Fruit fly (Drosophila melanogaster) whole organism, embryonic: ENCODE measurements around the gene Crg-1.

Source experiments
- Ada2b ChIP-seq: fragments of 200-800 bp; sonication (Bioruptor generic); IDR thresholded peaks from 2 replicates; pipeline ENCODE4 v1.3.6; 2022; ENCODE audit warnings: missing biosample characterization, missing genetic modification characterization
- BtbVII ChIP-seq: fragments of 200-800 bp; sonication (Bioruptor generic); optimal IDR thresholded peaks from 3 replicates; lab custom pipeline; 2017; ENCODE audit warnings: missing biosample characterization, mild to moderate bottlenecking, missing genetic modification characterization
- C15 ChIP-seq: fragments of 200-800 bp; sonication (Bioruptor generic); IDR thresholded peaks from 3 replicates; pipeline ENCODE4 v1.3.6; 2022; ENCODE audit warnings: missing biosample characterization, missing genetic modification characterization
- CG11247 ChIP-seq: fragments of 200-800 bp; sonication (Bioruptor generic); IDR thresholded peaks from 2 replicates; pipeline ENCODE4 v1.3.6; 2022; ENCODE audit warnings: missing biosample characterization, missing genetic modification characterization
- CG11504 ChIP-seq: fragments of 200-800 bp; sonication (Bioruptor generic); optimal IDR thresholded peaks from 3 replicates; lab custom pipeline; 2019; ENCODE audit warnings: missing biosample characterization, mild to moderate bottlenecking, missing genetic modification characterization, moderate library complexity
- CG12744 ChIP-seq: fragments of 200-800 bp; sonication (Bioruptor generic); optimal IDR thresholded peaks from 2 replicates; lab custom pipeline; 2016; ENCODE audit warnings: missing biosample characterization, missing genetic modification characterization
- CG12769 ChIP-seq: fragments of 200-800 bp; sonication (Bioruptor generic); optimal IDR thresholded peaks from 2 replicates; lab custom pipeline; 2019; ENCODE audit warnings: missing biosample characterization, mild to moderate bottlenecking, missing genetic modification characterization, moderate library complexity
- CG15269 ChIP-seq: fragments of 200-800 bp; sonication (Bioruptor generic); optimal IDR thresholded peaks from 2 replicates; lab custom pipeline; 2018; ENCODE audit warnings: missing biosample characterization, mild to moderate bottlenecking, missing genetic modification characterization, moderate library complexity
- CG16863 ChIP-seq: fragments of 200-800 bp; sonication (Bioruptor generic); optimal IDR thresholded peaks from 3 replicates; lab custom pipeline; 2016; ENCODE audit warnings: missing biosample characterization, missing genetic modification characterization
- CG17829 ChIP-seq: fragments of 200-800 bp; optimal IDR thresholded peaks from 2 replicates; lab custom pipeline; 2019; ENCODE audit warnings: missing biosample characterization, mild to moderate bottlenecking, missing genetic modification characterization, moderate library complexity
- CG2199 ChIP-seq: fragments of 200-800 bp; sonication (Bioruptor generic); IDR thresholded peaks from 3 replicates; pipeline ENCODE4 v1.3.6; 2022; ENCODE audit warnings: missing biosample characterization, missing genetic modification characterization
- CG2202 ChIP-seq: fragments of 200-800 bp; sonication (Bioruptor generic); optimal IDR thresholded peaks from 2 replicates; lab custom pipeline; 2018; ENCODE audit warnings: missing biosample characterization, mild to moderate bottlenecking, missing genetic modification characterization
- CG2875 ChIP-seq: fragments of 200-800 bp; sonication (Bioruptor generic); optimal IDR thresholded peaks from 2 replicates; lab custom pipeline; 2017; ENCODE audit warnings: missing biosample characterization, mild to moderate bottlenecking, missing genetic modification characterization, missing genetic modification reagents
- CG31388 ChIP-seq: fragments of 200-800 bp; sonication (Bioruptor generic); optimal IDR thresholded peaks from 2 replicates; lab custom pipeline; 2016; ENCODE audit warnings: missing biosample characterization, missing genetic modification characterization
- CG33213 ChIP-seq: fragments of 200-800 bp; sonication (Bioruptor generic); optimal IDR thresholded peaks from 3 replicates; lab custom pipeline; 2016; ENCODE audit warnings: missing biosample characterization, missing genetic modification characterization
- CG3847 ChIP-seq: fragments of 200-800 bp; sonication (Bioruptor generic); IDR thresholded peaks from 2 replicates; pipeline ENCODE4 v1.3.6; 2022; ENCODE audit warnings: missing biosample characterization, missing genetic modification characterization
- CG4328 ChIP-seq: fragments of 200-800 bp; sonication (Bioruptor generic); optimal IDR thresholded peaks from 3 replicates; lab custom pipeline; 2017; ENCODE audit warnings: missing biosample characterization, missing genetic modification reagents, missing genetic modification characterization
- CG4854 ChIP-seq: fragments of 200-800 bp; sonication (Bioruptor generic); optimal IDR thresholded peaks from 2 replicates; lab custom pipeline; 2016; ENCODE audit warnings: missing biosample characterization, missing genetic modification characterization, inconsistent platforms
- CG7928 ChIP-seq: fragments of 200-800 bp; sonication (Bioruptor generic); optimal IDR thresholded peaks from 2 replicates; lab custom pipeline; 2017; ENCODE audit warnings: missing biosample characterization, mild to moderate bottlenecking, missing genetic modification characterization
- D19B ChIP-seq: fragments of 200-800 bp; sonication (Bioruptor generic); optimal IDR thresholded peaks from 2 replicates; lab custom pipeline; 2017; ENCODE audit warnings: missing biosample characterization, mild to moderate bottlenecking, missing genetic modification characterization
- Dfd ChIP-seq, 2 experiments: fragments of >200 bp; optimal IDR thresholded peaks; 2 replicates each; lab custom pipeline; 2017; ENCODE audit warnings: missing biosample characterization in 2 of 2, missing genetic modification characterization in 2 of 2
- Dref ChIP-seq: fragments of 200-800 bp; sonication (Bioruptor generic); IDR thresholded peaks from 2 replicates; pipeline ENCODE4 v1.3.6; 2022; ENCODE audit warnings: missing biosample characterization, missing genetic modification characterization
- Ets97D ChIP-seq: fragments of 200-800 bp; sonication (Bioruptor generic); optimal IDR thresholded peaks from 3 replicates; lab custom pipeline; 2016; ENCODE audit warnings: missing biosample characterization, missing genetic modification characterization
- Fer2 ChIP-seq: fragments of 200-800 bp; sonication (Bioruptor generic); optimal IDR thresholded peaks from 2 replicates; lab custom pipeline; 2018; ENCODE audit warnings: missing biosample characterization, mild to moderate bottlenecking, missing genetic modification characterization, moderate library complexity
- GATAe ChIP-seq: fragments of 200-800 bp; sonication (Bioruptor generic); conservative IDR thresholded peaks from 2 replicates; pipeline ENCODE4 v1.3.6; 2022; ENCODE audit warnings: missing biosample characterization, missing genetic modification characterization
- HLHmδ ChIP-seq: fragments of 200-800 bp; sonication (Bioruptor generic); optimal IDR thresholded peaks from 2 replicates; lab custom pipeline; 2018; ENCODE audit warnings: missing biosample characterization, mild to moderate bottlenecking, missing genetic modification characterization, moderate library complexity
- Hr3 ChIP-seq: fragments of 200-800 bp; sonication (Bioruptor generic); optimal IDR thresholded peaks from 3 replicates; lab custom pipeline; 2016; ENCODE audit warnings: missing biosample characterization, missing genetic modification characterization
- Kr ChIP-seq: fragments of 200-800 bp; sonication (Bioruptor generic); optimal IDR thresholded peaks from 2 replicates; lab custom pipeline; 2017; ENCODE audit warnings: missing biosample characterization, mild to moderate bottlenecking, missing genetic modification characterization
- Lhr ChIP-seq: fragments of 200-800 bp; sonication (Bioruptor generic); optimal IDR thresholded peaks from 3 replicates; lab custom pipeline; 2017; ENCODE audit warnings: mild to moderate bottlenecking, missing biosample characterization, missing genetic modification reagents, missing genetic modification characterization
- MESR4 ChIP-seq: fragments of 200-800 bp; sonication (Bioruptor generic); optimal IDR thresholded peaks from 2 replicates; lab custom pipeline; 2018; ENCODE audit warnings: missing biosample characterization, mild to moderate bottlenecking, missing genetic modification characterization, moderate library complexity
- Med ChIP-seq: fragments of 200-800 bp; sonication (Bioruptor generic); peaks from one replicate; lab custom pipeline; 2016; ENCODE audit warnings: missing biosample characterization, missing genetic modification characterization, mild to moderate bottlenecking, inconsistent platforms, moderate library complexity
- Meics ChIP-seq: fragments of 200-800 bp; sonication (Bioruptor generic); optimal IDR thresholded peaks from 2 replicates; lab custom pipeline; 2017; ENCODE audit warnings: missing biosample characterization, mild to moderate bottlenecking, missing genetic modification characterization
- YL-1 ChIP-seq: fragments of 200-800 bp; sonication (Bioruptor generic); optimal IDR thresholded peaks from 3 replicates; lab custom pipeline; 2017; ENCODE audit warnings: missing biosample characterization, mild to moderate bottlenecking, missing genetic modification characterization
- ase ChIP-seq: fragments of 200-800 bp; sonication (Bioruptor generic); IDR thresholded peaks from 3 replicates; pipeline ENCODE4 v1.3.6; 2022; ENCODE audit warnings: missing biosample characterization, missing genetic modification characterization
- bab2 ChIP-seq: fragments of 200-800 bp; sonication (Bioruptor generic); optimal IDR thresholded peaks from 2 replicates; lab custom pipeline; 2016; ENCODE audit warnings: missing biosample characterization, missing genetic modification characterization
- btn ChIP-seq: fragments of 200-800 bp; sonication (Bioruptor generic); optimal IDR thresholded peaks from 2 replicates; lab custom pipeline; 2016; ENCODE audit warnings: missing biosample characterization, missing genetic modification characterization
- chm ChIP-seq: fragments of 200-800 bp; sonication (Bioruptor generic); IDR thresholded peaks from 2 replicates; pipeline ENCODE4 v1.3.6; 2022; ENCODE audit warnings: missing biosample characterization, missing genetic modification characterization
- ewg ChIP-seq: fragments of 200-800 bp; sonication (Bioruptor generic); optimal IDR thresholded peaks from 3 replicates; lab custom pipeline; 2017; ENCODE audit warnings: mild to moderate bottlenecking, missing biosample characterization, missing genetic modification reagents, missing genetic modification characterization
- exex ChIP-seq: fragments of 200-800 bp; sonication (Bioruptor generic); optimal IDR thresholded peaks from 4 replicates; lab custom pipeline; 2018; ENCODE audit warnings: missing biosample characterization, mild to moderate bottlenecking, missing genetic modification characterization, moderate library complexity
- fru ChIP-seq: fragments of >200 bp; optimal IDR thresholded peaks from 2 replicates; lab custom pipeline; 2017
- jigr1 ChIP-seq: fragments of 200-800 bp; sonication (Bioruptor generic); IDR thresholded peaks from 3 replicates; pipeline ENCODE4 v1.3.6; 2022; ENCODE audit warnings: missing biosample characterization, missing genetic modification characterization
- kay ChIP-seq: fragments of 200-800 bp; sonication (Bioruptor generic); optimal IDR thresholded peaks from 2 replicates; lab custom pipeline; 2016; ENCODE audit warnings: missing biosample characterization, missing genetic modification characterization
- onecut ChIP-seq: fragments of 200-800 bp; sonication (Bioruptor generic); IDR thresholded peaks from 2 replicates; pipeline ENCODE4 v1.3.6; 2022; ENCODE audit warnings: missing biosample characterization, missing genetic modification characterization
- pita ChIP-seq: fragments of 200-800 bp; sonication (Bioruptor generic); optimal IDR thresholded peaks from 2 replicates; lab custom pipeline; 2017; ENCODE audit warnings: missing biosample characterization, mild to moderate bottlenecking, missing genetic modification characterization
- prd ChIP-seq, 3 experiments: fragments of >200 bp in 2 of 3; fragments of 200-800 bp in 1 of 3; sonication (Bioruptor generic) in 1 of 3; optimal IDR thresholded peaks in 2 of 3; IDR thresholded peaks in 1 of 3; 2 replicates in 2 of 3; 3 replicates in 1 of 3; pipeline versions ENCODE4 v1.3.6 to Lab custom; 2017 to 2022; ENCODE audit warnings: missing biosample characterization in 1 of 3, missing genetic modification characterization in 1 of 3
- scrt ChIP-seq: fragments of 200-800 bp; sonication (Bioruptor generic); optimal IDR thresholded peaks from 2 replicates; lab custom pipeline; 2018; ENCODE audit warnings: missing biosample characterization, mild to moderate bottlenecking, missing genetic modification characterization, moderate library complexity
- sima ChIP-seq: fragments of 200-800 bp; sonication (Bioruptor generic); optimal IDR thresholded peaks from 2 replicates; lab custom pipeline; 2016; ENCODE audit warnings: missing biosample characterization, missing genetic modification characterization
- stwl ChIP-seq: fragments of 200-800 bp; sonication (Bioruptor generic); optimal IDR thresholded peaks from 3 replicates; lab custom pipeline; 2018; ENCODE audit warnings: missing biosample characterization, mild to moderate bottlenecking, missing genetic modification characterization, moderate library complexity
- unpg ChIP-seq: fragments of 200-800 bp; sonication (Bioruptor generic); optimal IDR thresholded peaks from 3 replicates; lab custom pipeline; 2018; ENCODE audit warnings: missing biosample characterization, mild to moderate bottlenecking, missing genetic modification characterization, moderate library complexity
- vfl ChIP-seq: fragments of 200-800 bp; sonication (Bioruptor generic); optimal IDR thresholded peaks from 2 replicates; lab custom pipeline; 2016; ENCODE audit warnings: missing biosample characterization, missing genetic modification characterization
- wdn ChIP-seq: fragments of 200-800 bp; sonication (Bioruptor generic); IDR thresholded peaks from 2 replicates; pipeline ENCODE4 v1.3.6; 2022; ENCODE audit warnings: missing biosample characterization, missing genetic modification characterization

Crg-1 gene

DNA sequence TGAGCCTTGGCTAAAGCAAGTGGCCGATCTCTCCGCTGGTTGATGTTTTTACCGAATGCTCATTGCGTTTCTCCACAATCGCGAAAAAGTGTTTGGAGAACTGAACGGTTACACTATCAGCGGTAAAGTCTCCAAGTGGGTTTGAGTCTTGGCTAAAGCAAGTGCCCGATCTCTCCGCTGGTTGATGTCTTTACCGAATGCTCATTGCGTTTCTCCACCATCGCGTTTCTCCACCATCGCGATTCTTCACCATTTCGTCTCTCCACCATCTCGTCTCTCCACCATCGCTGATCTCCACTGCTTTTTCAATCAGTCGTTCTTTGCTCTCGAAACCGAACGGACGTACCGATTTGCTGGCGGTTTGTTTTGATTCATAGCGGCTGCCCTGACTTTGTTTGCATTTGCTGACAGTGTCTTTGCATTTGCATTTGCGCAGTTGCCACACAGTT lies 18.3 kb downstream of the Crg-1 start, which contains the start of gene ec (continued):
- no peak for TF ChIP-seq Dfd (GFP tag; optimal IDR thresholded peaks at IDR 0.05; lab: Kevin White, UChicago)
- no peak for TF ChIP-seq GATAe (GFP tag; lab: Robert Waterston, UW)
- TF ChIP-seq CG4328 (GFP tag; lab: Kevin White, UChicago), result no peak
- TF ChIP-seq Ada2b (GFP tag; lab: Robert Waterston, UW), result no peak
- TF ChIP-seq CG2875 (GFP tag; lab: Kevin White, UChicago), result no peak
- peak; percentile 38 for TF ChIP-seq CG12769 (tag; lab: Kevin White, UChicago)
- no peak for TF ChIP-seq CG12744 (GFP tag; lab: Kevin White, UChicago)
- TF ChIP-seq CG2202 (tag; lab: Kevin White, UChicago), result no peak
- no peak for TF ChIP-seq exex
- peak; percentile 19 for TF ChIP-seq scrt (GFP tag; lab: Kevin White, UChicago)
- TF ChIP-seq CG11504 (tag; lab: Kevin White, UChicago), result peak; percentile 26
- peak; percentile 99 for TF ChIP-seq pita (GFP tag; lab: Kevin White, UChicago)
- TF ChIP-seq D19B (GFP tag; lab: Kevin White, UChicago), result no peak
- no peak for TF ChIP-seq unpg (GFP tag; lab: Kevin White, UChicago)
- no peak for TF ChIP-seq kay (GFP tag; lab: Kevin White, UChicago)
- no peak for TF ChIP-seq Fer2
- TF ChIP-seq Kr (GFP tag; lab: Kevin White, UChicago), result no peak
- no peak for TF ChIP-seq vfl (GFP tag; lab: Kevin White, UChicago)
- no peak for TF ChIP-seq sima (GFP tag; lab: Kevin White, UChicago)
- TF ChIP-seq jigr1 (GFP tag; lab: Robert Waterston, UW), result no peak
- no peak for TF ChIP-seq C15 (GFP tag; lab: Robert Waterston, UW)
- 0 out of 3 replicates have a peak, but pooled peaks have one; percentile 33 for TF ChIP-seq CG2199
- TF ChIP-seq Ets97D, result peak; percentile 84
- no peak for TF ChIP-seq Hr3 (GFP tag; lab: Kevin White, UChicago)
- TF ChIP-seq chm (GFP tag; lab: Robert Waterston, UW), result peak; percentile 84
- TF ChIP-seq stwl, result peak; percentile 54
- TF ChIP-seq CG15269 (tag; lab: Kevin White, UChicago), result peak; percentile 29
- peak; percentile 24 for TF ChIP-seq Meics (GFP tag; lab: Kevin White, UChicago)
- peak; percentile 2 for TF ChIP-seq MESR4 (GFP tag; lab: Kevin White, UChicago)
- no peak for TF ChIP-seq ewg (GFP tag; lab: Kevin White, UChicago)
- no peak for TF ChIP-seq prd (optimal IDR thresholded peaks at IDR 0.05; lab: Kevin White, UChicago)
- TF ChIP-seq prd (GFP tag; IDR thresholded peaks at IDR 0.05; lab: Robert Waterston, UW), result 0 out of 3 replicates have a peak, but pooled peaks have one; percentile 24
- TF ChIP-seq BtbVII (GFP tag; lab: Kevin White, UChicago), result peak; percentile 42
- TF ChIP-seq YL-1 (GFP tag; lab: Kevin White, UChicago), result no peak
- TF ChIP-seq wdn, result no peak
- TF ChIP-seq CG11247, result 0 out of 2 replicates have a peak, but pooled peaks have one; percentile 21
- TF ChIP-seq ase (GFP tag; lab: Robert Waterston, UW), result no peak
- TF ChIP-seq Lhr (GFP tag; lab: Kevin White, UChicago), result peak; percentile 83
- TF ChIP-seq HLHmδ (GFP tag; lab: Kevin White, UChicago), result peak; percentile 79
- no peak for TF ChIP-seq Dref (GFP tag; lab: Robert Waterston, UW)
- no peak for TF ChIP-seq CG3847
- TF ChIP-seq btn, result peak; percentile 4
- peak; percentile 14 for TF ChIP-seq CG7928 (GFP tag; lab: Kevin White, UChicago)
- no peak for TF ChIP-seq bab2 (GFP tag; lab: Kevin White, UChicago)
- TF ChIP-seq CG4854, result no peak
- no peak for TF ChIP-seq onecut (GFP tag; lab: Robert Waterston, UW)
- TF ChIP-seq CG33213 (GFP tag; lab: Kevin White, UChicago), result peak; percentile 55
- TF ChIP-seq CG17829 (tag; lab: Kevin White, UChicago), result peak; percentile 67
- TF ChIP-seq fru (lab: Kevin White, UChicago), result no peak
- TF ChIP-seq CG31388 (GFP tag; lab: Kevin White, UChicago), result no peak
- no peak for TF ChIP-seq CG16863 (GFP tag; lab: Kevin White, UChicago)
- TF ChIP-seq Med (GFP tag; lab: Kevin White, UChicago), result peak; percentile 89
